Fruit fly (Drosophila melanogaster): ENCODE measurements around the gene Akt.

Gene Akt

dm6 chr3R:16153356-16153905, 54.4 kb downstream of the Akt start:
- TF ChIP-seq CG11617 (GFP tag; optimal IDR thresholded peaks at IDR 0.05), result no peak
- TF ChIP-seq Hr96 (GFP tag; optimal IDR thresholded peaks at IDR 0.05), result no peak
- no peak for TF ChIP-seq toe (GFP tag; optimal IDR thresholded peaks at IDR 0.05)
- TF ChIP-seq kay (GFP tag; ENCODE audit: borderline replicate concordance), result no peak
- no peak for TF ChIP-seq ovo (GFP tag; optimal IDR thresholded peaks at IDR 0.05)
- TF ChIP-seq bab1 (GFP tag; optimal IDR thresholded peaks at IDR 0.05), result no peak
- TF ChIP-seq Crg-1 (GFP tag; optimal IDR thresholded peaks at IDR 0.05), result no peak
- TF ChIP-seq CG7045 (GFP tag; optimal IDR thresholded peaks at IDR 0.05), result no peak
- TF ChIP-seq Mnt (GFP tag; optimal IDR thresholded peaks at IDR 0.05), result no peak
- no peak for TF ChIP-seq CG33017 (tag; optimal IDR thresholded peaks at IDR 0.05)
- TF ChIP-seq cic (GFP tag; optimal IDR thresholded peaks at IDR 0.05), result no peak

DNA sequence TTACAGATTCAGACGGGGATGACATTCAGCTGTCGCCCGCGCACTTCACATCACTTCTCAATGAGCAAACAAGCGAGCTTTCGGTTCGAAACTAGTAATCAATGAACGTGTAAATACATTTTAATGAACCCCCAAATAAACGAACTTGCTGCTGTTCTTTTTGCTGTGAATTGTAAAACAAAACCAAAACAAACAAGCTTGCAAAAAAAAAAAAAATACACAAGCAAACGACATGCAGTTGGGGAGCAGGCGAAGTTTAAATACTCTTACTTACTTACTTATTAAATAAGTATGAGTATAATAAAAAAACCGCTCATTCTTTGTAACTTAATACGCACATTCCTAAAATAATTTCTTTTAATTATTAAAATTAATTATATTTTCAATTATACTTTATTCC, 55.2 kb downstream of the Akt start:
- TF ChIP-seq Clk (GFP tag; optimal IDR thresholded peaks at IDR 0.05) (no peak), tj (GFP tag; optimal IDR thresholded peaks at IDR 0.05) (peak; percentile 8), kay (GFP tag; ENCODE audit: borderline replicate concordance) (no peak), ovo (GFP tag; optimal IDR thresholded peaks at IDR 0.05) (peak; percentile 2), CG33017 (tag; optimal IDR thresholded peaks at IDR 0.05) (peak; percentile 34), CG1620 (GFP tag; optimal IDR thresholded peaks at IDR 0.05) (peak; percentile 41), CG5204 (GFP tag; optimal IDR thresholded peaks at IDR 0.05) (no peak), Mnt (GFP tag; optimal IDR thresholded peaks at IDR 0.05) (no peak), CG11617 (GFP tag; optimal IDR thresholded peaks at IDR 0.05) (no peak), Hr96 (GFP tag; optimal IDR thresholded peaks at IDR 0.05) (peak; percentile 43), bab1 (GFP tag; optimal IDR thresholded peaks at IDR 0.05) (no peak), Crg-1 (GFP tag; optimal IDR thresholded peaks at IDR 0.05) (peak; percentile 4)

DNA sequence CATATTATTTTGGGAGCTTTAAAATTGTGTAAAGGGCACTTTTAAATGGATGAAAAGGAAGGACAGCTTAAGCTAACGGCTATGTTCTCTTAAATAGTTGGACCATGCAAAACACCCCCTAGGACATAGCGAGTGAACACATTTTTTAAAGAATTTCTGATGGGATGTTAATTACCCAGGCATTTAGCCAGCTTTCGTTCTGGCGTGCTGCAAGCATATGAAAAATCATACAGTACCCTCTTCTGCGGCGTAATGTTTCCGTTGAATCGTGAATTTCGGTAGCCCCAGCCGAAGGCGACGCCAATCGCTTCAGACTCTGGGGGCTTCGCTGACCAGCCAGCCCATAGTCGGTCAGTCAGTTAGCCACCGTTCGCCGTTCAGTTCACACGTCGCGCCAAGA, 55.7 kb downstream of the Akt start, which contains the start of gene CG6006:
Gene CG6006 (plus strand): TSS at position 301 of the 400 bp plus-strand sequence.
- TF ChIP-seq Mnt (GFP tag; optimal IDR thresholded peaks at IDR 0.05), result no peak
- no peak for TF ChIP-seq CG7101 (tag; optimal IDR thresholded peaks at IDR 0.05)
- no peak for TF ChIP-seq pad (GFP tag; optimal IDR thresholded peaks at IDR 0.05)
- TF ChIP-seq Crg-1 (GFP tag; optimal IDR thresholded peaks at IDR 0.05), result no peak
- TF ChIP-seq cic (GFP tag; optimal IDR thresholded peaks at IDR 0.05), result no peak
- TF ChIP-seq CG7045 (GFP tag; optimal IDR thresholded peaks at IDR 0.05), result no peak
- TF ChIP-seq CG11617 (GFP tag; optimal IDR thresholded peaks at IDR 0.05), result no peak

All from whole organism, adult.